Worm (Caenorhabditis elegans): Measurements from ENCODE around the gene snt-6.
A peak's percentile ranks its signal among the peaks of the same experiment; 100 is the strongest.

The snt-6 gene

DNA sequence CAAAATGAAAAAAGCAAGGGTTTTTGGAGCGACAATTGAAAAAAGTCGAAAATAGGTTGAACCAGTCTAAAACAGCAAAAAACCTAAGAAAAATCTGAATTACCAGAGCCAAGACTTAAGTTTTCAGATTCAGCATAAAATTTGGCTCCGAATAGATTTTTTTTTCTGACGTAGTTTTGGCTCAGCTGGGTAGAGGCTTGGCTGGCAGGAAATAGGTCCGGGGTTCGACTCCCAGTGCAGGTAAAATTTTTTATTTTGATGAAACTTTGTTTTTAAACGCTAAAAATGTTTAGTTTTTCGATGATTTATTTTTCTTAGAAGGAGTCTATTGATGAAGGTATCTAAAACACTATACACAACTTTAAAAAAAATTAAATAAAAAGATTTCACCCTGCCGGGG lies 5.0 kb upstream of the snt-6 start:
- TF ChIP-seq ztf-23 (GFP tag; IDR thresholded peaks at IDR 0.05) (no peak), ztf-29 (GFP tag; IDR thresholded peaks at IDR 0.05) (no peak)

DNA sequence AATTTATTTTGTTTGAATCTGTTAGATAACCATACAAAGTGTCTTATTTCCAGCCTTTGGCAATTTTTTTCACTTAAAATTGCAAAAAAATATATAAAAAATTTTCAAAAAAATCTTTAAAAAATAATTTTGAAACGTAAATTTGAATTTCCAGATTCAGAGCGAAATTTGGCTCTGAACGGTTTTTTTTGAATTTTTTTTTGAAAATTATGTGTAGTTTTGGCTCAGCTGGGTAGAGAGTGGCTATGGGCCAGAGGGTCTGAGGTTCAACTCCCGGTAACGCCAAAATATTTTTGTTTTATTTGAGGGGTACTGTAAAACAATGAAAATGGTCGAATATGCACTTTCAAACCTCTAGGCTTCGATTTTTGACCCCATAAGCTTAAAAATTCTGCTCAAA lies 3.5 kb upstream of the snt-6 start:
- TF ChIP-seq cog-1 (tag; optimal IDR thresholded peaks at IDR 0.05) (no peak), med-1 (GFP tag; optimal IDR thresholded peaks at IDR 0.05; ENCODE audit: insufficient read depth) (no peak), ztf-29 (GFP tag; IDR thresholded peaks at IDR 0.05) (no peak), flt-1 (GFP tag; IDR thresholded peaks at IDR 0.05) (no peak), ref-1 (GFP tag; conservative IDR thresholded peaks at IDR 0.05) (no peak), klf-2 (GFP tag; conservative IDR thresholded peaks at IDR 0.05) (no peak), ztf-23 (GFP tag; IDR thresholded peaks at IDR 0.05) (no peak), tab-1 (GFP tag; IDR thresholded peaks at IDR 0.05) (no peak), T22C8.4 (GFP tag; IDR thresholded peaks at IDR 0.05) (no peak)

DNA sequence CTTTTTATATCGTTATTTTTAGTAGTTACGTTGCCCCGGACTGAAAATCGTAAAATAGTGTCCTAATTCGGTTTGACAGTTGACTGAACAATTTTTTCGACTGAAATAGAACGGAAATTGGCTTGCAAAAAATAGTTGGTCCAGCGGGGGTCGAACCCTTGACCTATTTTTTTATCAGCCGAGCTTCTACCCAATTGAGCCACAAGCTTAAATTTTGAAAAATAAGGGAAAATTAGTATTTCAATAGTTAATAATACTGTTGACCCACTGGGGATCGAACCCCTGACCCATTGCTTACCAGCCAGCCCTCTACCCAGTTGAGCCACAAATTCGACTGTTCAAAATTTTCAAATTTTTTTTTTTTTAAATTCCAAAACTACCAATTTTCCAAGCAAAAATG lies 1.8 kb upstream of the snt-6 start:
- TF ChIP-seq ref-1 (GFP tag; conservative IDR thresholded peaks at IDR 0.05) (no peak), tab-1 (GFP tag; IDR thresholded peaks at IDR 0.05) (no peak), cog-1 (tag; optimal IDR thresholded peaks at IDR 0.05) (no peak), ztf-29 (GFP tag; IDR thresholded peaks at IDR 0.05) (no peak), flt-1 (GFP tag; IDR thresholded peaks at IDR 0.05) (no peak), T22C8.4 (GFP tag; IDR thresholded peaks at IDR 0.05) (no peak), klf-2 (GFP tag; conservative IDR thresholded peaks at IDR 0.05) (no peak), ztf-23 (GFP tag; IDR thresholded peaks at IDR 0.05) (no peak), med-1 (GFP tag; optimal IDR thresholded peaks at IDR 0.05; ENCODE audit: insufficient read depth) (no peak)

DNA sequence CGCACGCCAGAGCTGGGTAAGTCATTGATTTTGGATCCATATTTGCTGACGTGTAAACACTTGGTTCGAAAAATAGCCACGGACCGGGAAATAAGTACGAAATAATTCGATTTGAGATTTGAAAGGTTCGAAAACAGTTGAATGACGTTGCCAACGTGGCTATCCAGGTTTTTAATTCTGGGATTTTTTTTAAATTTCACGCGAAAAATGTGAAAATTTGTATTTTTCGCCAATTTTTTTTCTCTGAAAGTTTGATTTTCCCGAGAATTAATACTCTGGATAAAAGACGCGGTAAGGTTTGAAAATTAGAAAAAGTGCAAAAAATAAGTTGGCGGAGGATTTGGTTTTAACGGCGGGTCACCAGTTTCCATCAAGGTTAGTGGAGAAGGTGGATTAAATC lies 9.2 kb downstream of the snt-6 start, which contains the start of gene fbxc-48:
Gene fbxc-48, minus strand, starts transcription at position 101 of the 400 bp plus-strand sequence.
- no peak for TF ChIP-seq flt-1 (GFP tag; IDR thresholded peaks at IDR 0.05)
- TF ChIP-seq cog-1 (tag; optimal IDR thresholded peaks at IDR 0.05): no peak
- no peak for TF ChIP-seq med-1 (GFP tag; optimal IDR thresholded peaks at IDR 0.05; ENCODE audit: insufficient read depth)
- no peak for TF ChIP-seq T22C8.4 (GFP tag; IDR thresholded peaks at IDR 0.05)
- no peak for TF ChIP-seq klf-2 (GFP tag; conservative IDR thresholded peaks at IDR 0.05)
- no peak for TF ChIP-seq ref-1 (GFP tag; conservative IDR thresholded peaks at IDR 0.05)
- no peak for TF ChIP-seq tab-1 (GFP tag; IDR thresholded peaks at IDR 0.05)
- no peak for TF ChIP-seq ztf-29 (GFP tag; IDR thresholded peaks at IDR 0.05)
- no peak for TF ChIP-seq ztf-23 (GFP tag; IDR thresholded peaks at IDR 0.05)

DNA sequence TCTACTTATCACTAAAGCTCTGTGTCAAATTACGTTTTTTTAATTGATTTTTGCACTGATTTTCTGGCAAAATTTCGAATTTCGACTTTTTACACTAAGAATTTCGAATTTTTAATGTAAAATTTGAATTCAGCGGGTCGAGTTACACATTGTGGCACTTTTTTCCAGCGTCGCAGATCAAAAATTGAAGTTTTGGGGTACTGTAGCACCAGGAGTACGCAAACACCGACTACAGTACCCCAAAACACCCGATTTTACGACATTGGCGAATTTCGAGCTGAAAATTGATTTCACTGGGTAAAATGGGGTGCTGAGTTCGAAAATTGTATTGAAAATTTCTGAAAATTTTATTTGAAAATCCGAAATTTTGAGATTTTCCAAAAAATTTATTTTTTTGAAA lies 17.6 kb downstream of the snt-6 start:
- TF ChIP-seq flt-1 (GFP tag; IDR thresholded peaks at IDR 0.05): no peak
- no peak for TF ChIP-seq ztf-29 (GFP tag; IDR thresholded peaks at IDR 0.05)
- TF ChIP-seq klf-2 (GFP tag; conservative IDR thresholded peaks at IDR 0.05): no peak

DNA sequence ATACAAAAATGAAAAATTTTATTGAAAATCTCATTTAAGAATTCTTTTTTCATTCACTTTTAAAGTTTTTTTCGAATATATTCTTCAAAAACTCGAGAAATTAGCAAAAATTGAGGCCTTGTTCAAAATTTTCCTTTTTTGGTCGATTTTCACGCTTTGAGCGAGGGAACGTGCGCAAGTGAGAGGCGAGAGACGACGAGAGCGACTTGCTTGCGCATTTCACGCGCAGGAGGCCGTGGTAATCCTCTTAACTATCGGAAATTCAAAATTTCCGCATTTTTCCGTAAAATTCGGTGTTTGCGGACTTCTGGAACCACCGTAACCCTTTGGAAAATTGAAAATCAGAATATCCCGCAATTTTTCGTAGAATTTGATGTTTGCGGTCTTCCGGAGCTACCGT lies 20.1 kb downstream of the snt-6 start:
- TF ChIP-seq T22C8.4 (GFP tag; IDR thresholded peaks at IDR 0.05) (no peak), tab-1 (GFP tag; IDR thresholded peaks at IDR 0.05) (0 out of 2 replicates have a peak, but pooled peaks have one; percentile 9)

DNA sequence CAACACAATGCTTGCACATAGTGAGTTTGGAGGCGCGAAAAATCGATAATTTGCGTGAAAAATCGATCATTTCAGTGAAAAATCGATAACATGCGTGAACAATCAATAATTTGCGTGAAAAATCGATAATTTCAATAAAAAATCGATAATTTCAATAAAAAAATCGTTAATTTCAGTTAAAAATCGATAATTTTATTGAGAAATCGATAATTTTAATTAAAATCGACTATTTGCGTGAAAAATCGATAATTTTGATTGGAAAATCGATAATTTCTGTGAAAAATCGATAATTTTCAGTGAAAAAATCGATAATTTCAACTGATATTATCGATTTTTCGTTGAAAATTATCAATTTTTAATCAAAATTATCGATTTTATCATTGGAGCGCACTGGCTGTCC lies 26.0 kb downstream of the snt-6 start:
- no peak for TF ChIP-seq med-1 (GFP tag; optimal IDR thresholded peaks at IDR 0.05; ENCODE audit: insufficient read depth)
- TF ChIP-seq T22C8.4 (GFP tag; IDR thresholded peaks at IDR 0.05): peak; percentile 93
- TF ChIP-seq ztf-29 (GFP tag; IDR thresholded peaks at IDR 0.05): no peak
- TF ChIP-seq cog-1 (tag; optimal IDR thresholded peaks at IDR 0.05): no peak
- no peak for TF ChIP-seq flt-1 (GFP tag; IDR thresholded peaks at IDR 0.05)

DNA sequence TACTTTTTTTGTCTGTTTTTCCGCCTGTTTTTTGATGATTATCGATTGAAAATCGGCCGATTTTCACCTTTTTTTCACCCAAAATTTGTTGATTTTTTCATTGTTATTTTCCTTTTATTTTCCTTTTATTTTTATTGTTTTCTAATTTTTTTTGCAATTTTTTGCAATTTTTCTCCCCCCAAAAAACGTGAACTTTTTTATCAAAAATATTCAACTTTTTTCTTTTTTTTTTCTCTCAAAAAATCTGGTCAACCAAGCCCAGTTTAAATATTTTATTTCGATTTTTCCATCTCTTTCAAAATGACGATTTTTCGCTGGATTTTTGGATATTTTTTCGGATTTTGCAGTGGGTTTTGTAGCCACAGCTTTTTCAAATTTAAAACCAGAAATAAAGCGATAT lies 26.5 kb downstream of the snt-6 start, which contains the start of gene rfip-2:
Gene rfip-2, plus strand, starts transcription at position 301 of the 400 bp plus-strand sequence.
- TF ChIP-seq tab-1 (GFP tag; IDR thresholded peaks at IDR 0.05) (no peak), cog-1 (tag; optimal IDR thresholded peaks at IDR 0.05) (no peak), flt-1 (GFP tag; IDR thresholded peaks at IDR 0.05) (no peak), klf-2 (GFP tag; conservative IDR thresholded peaks at IDR 0.05) (no peak), ztf-23 (GFP tag; IDR thresholded peaks at IDR 0.05) (no peak), ref-1 (GFP tag; conservative IDR thresholded peaks at IDR 0.05) (no peak)

DNA sequence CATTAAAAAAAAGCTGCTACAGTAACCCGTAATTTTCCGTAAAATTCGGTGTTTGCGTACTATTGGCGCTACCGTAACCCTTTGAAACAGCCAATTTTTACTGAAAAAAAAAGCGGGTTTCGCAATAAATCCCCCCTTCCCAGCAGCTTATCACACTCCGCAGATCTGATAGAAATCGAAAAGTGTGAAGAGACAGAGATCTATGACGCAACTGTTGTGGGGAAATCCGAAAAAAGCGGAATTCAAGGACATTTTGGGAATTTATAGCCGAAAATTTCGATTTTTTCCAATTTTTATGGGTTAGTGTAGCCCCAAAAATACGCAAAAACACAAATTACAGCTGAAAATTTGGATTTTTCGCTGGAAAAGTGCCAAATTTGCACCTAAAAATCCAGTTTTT lies 28.1 kb downstream of the snt-6 start:
- TF ChIP-seq flt-1 (GFP tag; IDR thresholded peaks at IDR 0.05) (no peak), cog-1 (tag; optimal IDR thresholded peaks at IDR 0.05) (no peak), klf-2 (GFP tag; conservative IDR thresholded peaks at IDR 0.05) (no peak), T22C8.4 (GFP tag; IDR thresholded peaks at IDR 0.05) (no peak), med-1 (GFP tag; optimal IDR thresholded peaks at IDR 0.05; ENCODE audit: insufficient read depth) (no peak), ztf-29 (GFP tag; IDR thresholded peaks at IDR 0.05) (no peak), ref-1 (GFP tag; conservative IDR thresholded peaks at IDR 0.05) (no peak), ztf-23 (GFP tag; IDR thresholded peaks at IDR 0.05) (no peak), tab-1 (GFP tag; IDR thresholded peaks at IDR 0.05) (no peak)

DNA sequence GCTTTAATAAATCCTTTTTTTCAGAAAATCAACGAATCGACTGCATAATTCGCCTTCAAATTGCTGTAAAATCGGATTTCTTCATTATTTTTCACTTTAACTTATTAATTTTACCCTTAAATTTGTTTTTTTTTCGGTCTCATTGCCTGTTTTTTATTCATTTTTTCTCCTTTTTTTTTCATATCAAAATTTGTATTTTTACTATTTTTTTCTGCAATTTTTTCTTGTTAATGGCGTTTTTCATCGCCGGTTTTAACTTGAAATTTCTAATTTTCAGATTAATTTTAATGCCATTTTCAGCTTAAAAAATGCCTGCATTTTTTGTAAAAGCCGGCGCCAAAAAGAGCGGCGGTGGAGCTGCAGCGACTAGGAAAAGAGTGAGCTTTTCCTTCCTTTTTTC lies 40.9 kb downstream of the snt-6 start, which contains the start of gene T02H6.1:
Gene T02H6.1, plus strand, starts transcription at position 301 of the 400 bp plus-strand sequence.
- TF ChIP-seq cog-1 (tag; optimal IDR thresholded peaks at IDR 0.05) (no peak), ztf-23 (GFP tag; IDR thresholded peaks at IDR 0.05) (no peak), klf-2 (GFP tag; conservative IDR thresholded peaks at IDR 0.05) (no peak), med-1 (GFP tag; optimal IDR thresholded peaks at IDR 0.05; ENCODE audit: insufficient read depth) (no peak), tab-1 (GFP tag; IDR thresholded peaks at IDR 0.05) (no peak), T22C8.4 (GFP tag; IDR thresholded peaks at IDR 0.05) (no peak), ztf-29 (GFP tag; IDR thresholded peaks at IDR 0.05) (no peak), flt-1 (GFP tag; IDR thresholded peaks at IDR 0.05) (no peak)

All from whole organism, midembryonic.